Worm (Caenorhabditis elegans) whole organism, midembryonic: ENCODE data around the gene ptr-3.

ENCODE experiments used
- T22C8.4 ChIP-seq: fragments of 200-800 bp; sonication (Bioruptor generic); IDR thresholded peaks from 2 replicates; pipeline ENCODE4 v1.3.6; 2022; ENCODE audit warnings: missing genetic modification characterization, missing compliant biosample characterization
- cog-1 ChIP-seq: sonication (generic microtip); optimal IDR thresholded peaks from 2 replicates; lab custom pipeline; 2016; ENCODE audit warnings: missing genetic modification characterization, missing compliant biosample characterization
- flt-1 ChIP-seq: fragments of 200-800 bp; sonication (Bioruptor generic); IDR thresholded peaks from 2 replicates; pipeline ENCODE4 v1.3.6; 2022; ENCODE audit warnings: missing genetic modification characterization, missing compliant biosample characterization
- med-1 ChIP-seq: sonication (generic microtip); optimal IDR thresholded peaks from 2 replicates; lab custom pipeline; 2017; ENCODE audit warnings: missing genetic modification characterization, mild to moderate bottlenecking, missing compliant biosample characterization, antibody characterized with exemption, missing genetic modification reagents; ENCODE audit not compliant: insufficient read depth

DNA sequence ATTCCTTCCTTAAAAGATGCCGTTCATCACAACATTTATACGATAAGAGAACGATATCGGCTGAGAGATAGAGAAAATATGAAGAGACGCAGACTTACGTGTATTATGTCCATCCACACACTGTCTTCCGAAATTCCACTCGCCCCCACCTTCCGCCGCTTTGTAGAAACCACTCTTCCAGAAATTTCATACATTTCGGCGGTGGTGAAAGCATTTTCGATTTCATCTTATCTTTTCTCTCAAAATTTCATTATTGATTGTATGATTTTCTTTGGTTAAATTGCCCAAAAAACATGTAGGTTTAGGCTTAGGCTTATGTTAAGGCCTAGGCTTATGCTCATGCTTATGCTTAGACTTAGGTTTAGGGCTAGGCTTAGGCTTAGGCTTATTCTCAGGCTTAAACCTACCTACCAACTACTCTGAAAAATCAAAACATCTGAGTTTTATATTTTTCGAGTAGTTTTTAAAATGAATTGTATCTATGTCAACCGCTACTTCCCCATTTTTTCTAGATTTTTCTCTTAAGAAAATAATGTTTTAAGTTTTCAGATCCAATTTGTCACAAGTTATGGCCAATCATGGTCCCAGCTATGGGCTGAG lies 30.0 kb downstream of the ptr-3 start, which contains the start of gene cpn-2:
- TF ChIP-seq flt-1 (no peak), cog-1 (tag; lab: Kevin White, UChicago) (no peak), med-1 (GFP tag; lab: Kevin White, UChicago) (no peak), T22C8.4 (GFP tag; lab: Robert Waterston, UW) (no peak)
